Worm (Caenorhabditis elegans) whole organism, L1 larva: Measurements from ENCODE around the gene unc-4.

Source experiments
- ces-1 ChIP-seq: fragments of 150-350 bp; optimal IDR thresholded peaks from 2 replicates; lab custom pipeline; 2014; ENCODE audit warnings: missing biosample characterization, missing genetic modification reagents, missing genetic modification characterization
- hlh-4 ChIP-seq: sonication (generic microtip); optimal IDR thresholded peaks from 2 replicates; lab custom pipeline; 2016; ENCODE audit warnings: mild to moderate bottlenecking, missing genetic modification characterization, missing compliant biosample characterization
- lin-13 ChIP-seq: fragments of 150-350 bp; optimal IDR thresholded peaks from 2 replicates; lab custom pipeline; 2014; ENCODE audit warnings: missing biosample characterization, missing genetic modification reagents, missing genetic modification characterization
- lin-35 ChIP-seq, 2 experiments: fragments of 150-350 bp; optimal IDR thresholded peaks; 2 replicates each; lab custom pipeline; 2014; ENCODE audit warnings: missing biosample characterization in 2 of 2, missing genetic modification characterization in 2 of 2, missing genetic modification reagents in 2 of 2
- lsy-2 ChIP-seq, 2 experiments: fragments of 150-350 bp; optimal IDR thresholded peaks; 2 replicates each; lab custom pipeline; 2014; ENCODE audit warnings: missing biosample characterization in 2 of 2, missing genetic modification characterization in 2 of 2
- mep-1 ChIP-seq: fragments of 150-350 bp; optimal IDR thresholded peaks from 2 replicates; lab custom pipeline; 2014; ENCODE audit warnings: missing biosample characterization, missing genetic modification characterization
- nhr-19 ChIP-seq: fragments of 200-800 bp; sonication (Bioruptor generic); conservative IDR thresholded peaks from 2 replicates; pipeline ENCODE4 v1.3.6; 2022; ENCODE audit warnings: missing genetic modification characterization, missing compliant biosample characterization
- swsn-7 ChIP-seq: sonication (generic microtip); optimal IDR thresholded peaks from 2 replicates; lab custom pipeline; 2016; ENCODE audit warnings: missing genetic modification characterization, missing compliant biosample characterization
- unc-62 ChIP-seq: fragments of 150-350 bp; optimal IDR thresholded peaks from 2 replicates; lab custom pipeline; 2014; ENCODE audit warnings: missing biosample characterization, missing genetic modification reagents, missing genetic modification characterization
- ztf-11 ChIP-seq, 2 experiments: sonication (generic microtip); optimal IDR thresholded peaks; 2 replicates each; lab custom pipeline; 2016 to 2017; ENCODE audit warnings: missing genetic modification characterization in 2 of 2, missing biosample characterization in 1 of 2, missing compliant biosample characterization in 1 of 2

DNA sequence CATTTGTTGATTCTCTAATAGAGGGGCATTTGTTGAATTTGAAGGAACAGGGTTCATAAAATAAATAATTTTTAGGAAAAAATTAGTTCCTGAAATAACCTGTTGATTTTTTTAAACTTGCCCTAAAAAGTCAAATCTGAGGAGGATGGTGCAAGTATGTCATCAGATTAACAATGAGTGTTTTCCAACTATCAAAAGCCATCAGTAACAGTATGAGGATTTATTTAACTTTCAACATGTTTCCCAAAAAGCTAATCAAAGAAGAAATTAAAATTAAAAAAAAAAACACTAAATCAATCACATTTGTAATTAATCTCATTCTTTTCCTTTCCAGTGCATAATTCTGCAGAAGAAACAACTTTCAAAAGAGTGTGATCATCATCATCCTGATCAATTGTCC, 40.6 kb downstream of the unc-4 start, which contains the start of gene chil-5:
- TF ChIP-seq unc-62 (GFP tag; lab: Kevin White, UChicago) (no peak), mep-1 (no peak), lin-35 (GFP tag; optimal IDR thresholded peaks at IDR 0.05; lab: Kevin White, UChicago) (no peak), ces-1 (GFP tag; lab: Kevin White, UChicago) (no peak), ztf-11 (tag; optimal IDR thresholded peaks at IDR 0.05; lab: Kevin White, UChicago) (no peak), swsn-7 (tag; lab: Kevin White, UChicago) (no peak), hlh-4 (tag; lab: Kevin White, UChicago) (no peak), lin-13 (GFP tag; lab: Kevin White, UChicago) (no peak), lsy-2 (tag; optimal IDR thresholded peaks at IDR 0.05; lab: Kevin White, UChicago) (no peak), nhr-19 (GFP tag; lab: Robert Waterston, UW) (no peak)
